Worm (Caenorhabditis elegans) whole organism, L3 larva: ENCODE data around the gene F13A2.5.
A peak's percentile ranks its signal among the peaks of the same experiment; 100 is the strongest.

Experiments used
- R02D3.7 ChIP-seq: fragments of 150-350 bp; optimal IDR thresholded peaks from 2 replicates; lab custom pipeline; 2014; ENCODE audit warnings: missing biosample characterization, missing genetic modification characterization
- aly-2 ChIP-seq: fragments of 150-350 bp; optimal IDR thresholded peaks from 2 replicates; lab custom pipeline; 2014; ENCODE audit warnings: missing biosample characterization, missing genetic modification characterization
- ceh-28 ChIP-seq: fragments of 150-350 bp; optimal IDR thresholded peaks from 2 replicates; lab custom pipeline; 2014; ENCODE audit warnings: missing biosample characterization, missing genetic modification reagents, missing genetic modification characterization
- ceh-82 ChIP-seq: fragments of 150-350 bp; optimal IDR thresholded peaks from 2 replicates; lab custom pipeline; 2014; ENCODE audit warnings: missing biosample characterization, missing genetic modification characterization
- ceh-9 ChIP-seq: sonication (generic microtip); optimal IDR thresholded peaks from 2 replicates; lab custom pipeline; 2018; ENCODE audit warnings: missing biosample characterization, missing genetic modification characterization
- egl-27 ChIP-seq: sonication (generic microtip); optimal IDR thresholded peaks from 4 replicates; lab custom pipeline; 2017; ENCODE audit warnings: missing biosample characterization, missing genetic modification reagents, missing genetic modification characterization
- egl-5 ChIP-seq: fragments of 150-350 bp; optimal IDR thresholded peaks from 2 replicates; lab custom pipeline; 2017; ENCODE audit warnings: missing biosample characterization, missing genetic modification reagents, missing genetic modification characterization, inconsistent platforms
- elt-1 ChIP-seq: fragments of 150-350 bp; optimal IDR thresholded peaks from 2 replicates; lab custom pipeline; 2014; ENCODE audit warnings: missing biosample characterization, missing genetic modification characterization
- elt-3 ChIP-seq, 3 experiments: fragments of 150-350 bp in 1 of 3; sonication (generic microtip) in 2 of 3; optimal IDR thresholded peaks; 2 replicates in 2 of 3; 4 replicates in 1 of 3; lab custom pipeline; 2014 to 2017; ENCODE audit warnings: missing biosample characterization in 3 of 3, missing genetic modification characterization in 3 of 3
- eor-1 ChIP-seq, 2 experiments: fragments of 150-350 bp; optimal IDR thresholded peaks; 2 replicates each; lab custom pipeline; 2014 to 2018; ENCODE audit warnings: missing biosample characterization in 2 of 2, missing genetic modification characterization in 2 of 2
- fkh-10 ChIP-seq: sonication (generic microtip); optimal IDR thresholded peaks from 2 replicates; lab custom pipeline; 2017; ENCODE audit warnings: missing biosample characterization, missing genetic modification reagents, missing genetic modification characterization
- fkh-2 ChIP-seq: fragments of 150-350 bp; optimal IDR thresholded peaks from 2 replicates; lab custom pipeline; 2014; ENCODE audit warnings: missing biosample characterization, missing genetic modification reagents, missing genetic modification characterization
- fos-1 ChIP-seq: fragments of 150-350 bp; optimal IDR thresholded peaks from 2 replicates; lab custom pipeline; 2014; ENCODE audit warnings: missing biosample characterization, missing genetic modification characterization
- hmg-11 ChIP-seq: sonication (generic microtip); optimal IDR thresholded peaks from 2 replicates; lab custom pipeline; 2016; ENCODE audit warnings: missing genetic modification characterization, missing compliant biosample characterization
- jun-1 ChIP-seq: fragments of 150-350 bp; optimal IDR thresholded peaks from 2 replicates; lab custom pipeline; 2014; ENCODE audit warnings: missing biosample characterization, missing genetic modification reagents, missing genetic modification characterization
- lin-39 ChIP-seq: fragments of 150-350 bp; optimal IDR thresholded peaks from 2 replicates; lab custom pipeline; 2018; ENCODE audit warnings: missing biosample characterization, missing genetic modification reagents, missing genetic modification characterization
- lsy-12 ChIP-seq: sonication (generic microtip); optimal IDR thresholded peaks from 2 replicates; lab custom pipeline; 2016; ENCODE audit warnings: mild to moderate bottlenecking, missing genetic modification characterization, missing compliant biosample characterization
- mdl-1 ChIP-seq: fragments of 150-350 bp; optimal IDR thresholded peaks from 2 replicates; lab custom pipeline; 2014; ENCODE audit warnings: missing biosample characterization, missing genetic modification characterization
- mml-1 ChIP-seq: fragments of 150-350 bp; sonication (generic microtip); optimal IDR thresholded peaks from 3 replicates; lab custom pipeline; 2014; ENCODE audit warnings: missing biosample characterization, missing genetic modification characterization
- nfya-1 ChIP-seq: sonication (generic microtip); optimal IDR thresholded peaks from 2 replicates; lab custom pipeline; 2017; ENCODE audit warnings: missing genetic modification characterization, mild to moderate bottlenecking, missing compliant biosample characterization, antibody characterized with exemption, moderate library complexity; ENCODE audit not compliant: insufficient read depth
- nhr-11 ChIP-seq: fragments of 150-350 bp; optimal IDR thresholded peaks from 2 replicates; lab custom pipeline; 2014; ENCODE audit warnings: missing biosample characterization, missing genetic modification characterization
- nhr-23 ChIP-seq: fragments of 150-350 bp; optimal IDR thresholded peaks from 2 replicates; lab custom pipeline; 2014; ENCODE audit warnings: missing biosample characterization, missing genetic modification reagents, missing genetic modification characterization
- nhr-25 ChIP-seq: sonication (generic microtip); optimal IDR thresholded peaks from 2 replicates; lab custom pipeline; 2017; ENCODE audit warnings: missing biosample characterization, missing genetic modification characterization
- nhr-28 ChIP-seq: fragments of 150-350 bp; optimal IDR thresholded peaks from 2 replicates; lab custom pipeline; 2014; ENCODE audit warnings: missing biosample characterization, missing genetic modification characterization
- nhr-43 ChIP-seq: sonication (generic microtip); optimal IDR thresholded peaks from 2 replicates; lab custom pipeline; 2016; ENCODE audit warnings: mild to moderate bottlenecking, missing genetic modification characterization, missing compliant biosample characterization; ENCODE audit not compliant: poor library complexity, severe bottlenecking
- nhr-67 ChIP-seq: fragments of 150-350 bp; optimal IDR thresholded peaks from 2 replicates; lab custom pipeline; 2014; ENCODE audit warnings: missing biosample characterization, missing genetic modification characterization
- nhr-76 ChIP-seq: fragments of 150-350 bp; sonication (generic microtip); optimal IDR thresholded peaks from 5 replicates; lab custom pipeline; 2014; ENCODE audit warnings: missing biosample characterization, missing genetic modification characterization
- nhr-77 ChIP-seq: fragments of 150-350 bp; optimal IDR thresholded peaks from 2 replicates; lab custom pipeline; 2014; ENCODE audit warnings: missing biosample characterization, missing genetic modification characterization
- pha-4 ChIP-seq: fragments of 150-350 bp; optimal IDR thresholded peaks from 2 replicates; lab custom pipeline; 2014; ENCODE audit warnings: missing biosample characterization, missing genetic modification reagents, missing genetic modification characterization
- pqm-1 ChIP-seq: fragments of 150-350 bp; optimal IDR thresholded peaks from 2 replicates; lab custom pipeline; 2017; ENCODE audit warnings: missing biosample characterization, missing genetic modification characterization, inconsistent platforms
- sea-2 ChIP-seq: fragments of 150-350 bp; sonication (generic microtip); optimal IDR thresholded peaks from 4 replicates; lab custom pipeline; 2014; ENCODE audit warnings: missing biosample characterization, missing genetic modification reagents, missing genetic modification characterization
- tbx-2 ChIP-seq: sonication (generic microtip); optimal IDR thresholded peaks from 2 replicates; lab custom pipeline; 2016; ENCODE audit warnings: mild to moderate bottlenecking, missing genetic modification characterization, missing compliant biosample characterization
- unc-39 ChIP-seq: sonication (generic microtip); optimal IDR thresholded peaks from 4 replicates; lab custom pipeline; 2017; ENCODE audit warnings: missing biosample characterization, missing genetic modification characterization
- unc-62 ChIP-seq: fragments of 150-350 bp; sonication (generic microtip); optimal IDR thresholded peaks from 4 replicates; lab custom pipeline; 2014; ENCODE audit warnings: missing biosample characterization, missing genetic modification reagents, missing genetic modification characterization
- zag-1 ChIP-seq: fragments of 150-350 bp; optimal IDR thresholded peaks from 2 replicates; lab custom pipeline; 2014; ENCODE audit warnings: missing biosample characterization, missing genetic modification characterization
- ztf-4 ChIP-seq: fragments of 150-350 bp; optimal IDR thresholded peaks from 2 replicates; lab custom pipeline; 2014; ENCODE audit warnings: missing biosample characterization, missing genetic modification characterization

F13A2.5 gene

ce11 chrV:4416710-4417109 is 14.9 kb upstream of the F13A2.5 start, which contains the start of gene Y47D7A.18:
Gene Y47D7A.18 (minus strand): TSS chrV:4416810.
- TF ChIP-seq ztf-4 (tag; lab: Kevin White, UChicago) (no peak), nhr-28 (tag; lab: Kevin White, UChicago) (no peak), nhr-77 (tag; lab: Kevin White, UChicago) (no peak), tbx-2 (no peak), eor-1 (tag; optimal IDR thresholded peaks at IDR 0.05; lab: Kevin White, UChicago) (no peak), elt-3 (tag; optimal IDR thresholded peaks at IDR 0.05; lab: Kevin White, UChicago) (no peak), unc-62 (GFP tag; lab: Kevin White, UChicago) (no peak), egl-5 (no peak), sea-2 (GFP tag; lab: Kevin White, UChicago) (no peak), pha-4 (tag; lab: Kevin White, UChicago) (no peak), pqm-1 (tag; lab: Kevin White, UChicago) (no peak), zag-1 (tag; lab: Kevin White, UChicago) (no peak)

ce11 chrV:4414613-4415071 is 12.9 kb upstream of the F13A2.5 start, which contains the start of gene grl-5:
Gene grl-5 (minus strand): TSS chrV:4414663.
- TF ChIP-seq pha-4 (tag; lab: Kevin White, UChicago), result no peak
- peak; percentile 18 for TF ChIP-seq nhr-43
- no peak for TF ChIP-seq hmg-11 (tag; lab: Kevin White, UChicago)
- no peak for TF ChIP-seq fkh-10 (GFP tag; lab: Kevin White, UChicago)
- TF ChIP-seq unc-39, result no peak
- TF ChIP-seq lin-39, result no peak
- no peak for TF ChIP-seq ceh-28 (tag; lab: Kevin White, UChicago)
- TF ChIP-seq nfya-1 (tag; lab: Kevin White, UChicago), result no peak
- TF ChIP-seq, all 47 proteins: peak for 1

- TF ChIP-seq aly-2 (tag; lab: Kevin White, UChicago) (no peak), lsy-12 (no peak), egl-5 (no peak), lin-39 (no peak), elt-1 (tag; lab: Kevin White, UChicago) (no peak), ceh-9 (no peak), fos-1 (tag; lab: Kevin White, UChicago) (no peak)
These were observed 9.9 kb upstream of the F13A2.5 start, which contains the start of gene Y47D7A.17 for ce11 chrV:4411714-4412113. Gene Y47D7A.17 (minus strand): TSS chrV:4411814.

ce11 chrV:4410643-4411042 is 8.9 kb upstream of the F13A2.5 start, which contains the start of gene Y47D7A.3:
Gene Y47D7A.3 (plus strand): TSS chrV:4410943.
- TF ChIP-seq R02D3.7 (tag; lab: Kevin White, UChicago) (no peak), nhr-43 (no peak), nhr-11 (tag; lab: Kevin White, UChicago) (no peak), pha-4 (tag; lab: Kevin White, UChicago) (no peak), jun-1 (tag; lab: Kevin White, UChicago) (no peak), pqm-1 (tag; lab: Kevin White, UChicago) (no peak), mdl-1 (tag; lab: Kevin White, UChicago) (no peak), nhr-25 (tag; lab: Kevin White, UChicago) (no peak), nhr-23 (tag; lab: Kevin White, UChicago) (no peak), hmg-11 (tag; lab: Kevin White, UChicago) (no peak), ceh-9 (no peak), fkh-2 (tag; lab: Kevin White, UChicago) (no peak), nhr-67 (tag; lab: Kevin White, UChicago) (no peak), ztf-4 (tag; lab: Kevin White, UChicago) (no peak), ceh-82 (tag; lab: Kevin White, UChicago) (no peak)

ce11 chrV:4407519-4407918 is 5.8 kb upstream of the F13A2.5 start, which contains the start of gene nhr-118:
Gene nhr-118 (plus strand): TSS chrV:4407819.
- TF ChIP-seq nhr-11 (tag; lab: Kevin White, UChicago) (no peak), zag-1 (tag; lab: Kevin White, UChicago) (no peak), lin-39 (no peak), ceh-82 (tag; lab: Kevin White, UChicago) (no peak), nfya-1 (tag; lab: Kevin White, UChicago) (no peak), fkh-10 (GFP tag; lab: Kevin White, UChicago) (no peak), mdl-1 (tag; lab: Kevin White, UChicago) (no peak), pqm-1 (tag; lab: Kevin White, UChicago) (no peak), jun-1 (tag; lab: Kevin White, UChicago) (no peak), unc-39 (no peak), nhr-23 (tag; lab: Kevin White, UChicago) (no peak), egl-27 (tag; lab: Kevin White, UChicago) (no peak), mml-1 (tag; lab: Kevin White, UChicago) (no peak), ztf-4 (tag; lab: Kevin White, UChicago) (no peak), nhr-76 (tag; lab: Kevin White, UChicago) (no peak)
